Fruit fly (Drosophila melanogaster) whole organism, adult: Measurements from ENCODE around the gene CG43169.
A peak's percentile ranks its signal among the peaks of the same experiment; 100 is the strongest.

Experiments used
- CG11617 ChIP-seq: fragments of 200-800 bp; sonication (Bioruptor generic); optimal IDR thresholded peaks from 2 replicates; lab custom pipeline; 2017; ENCODE audit warnings: mild to moderate bottlenecking, missing biosample characterization, missing genetic modification reagents, missing genetic modification characterization
- CG12768 ChIP-seq: fragments of 200-800 bp; sonication (Bioruptor generic); optimal IDR thresholded peaks from 2 replicates; lab custom pipeline; 2017; ENCODE audit warnings: missing biosample characterization, missing genetic modification characterization, mild to moderate bottlenecking, moderate library complexity, missing genetic modification reagents
- CG14711 ChIP-seq: fragments of 200-800 bp; sonication (Bioruptor generic); optimal IDR thresholded peaks from 2 replicates; lab custom pipeline; 2018; ENCODE audit warnings: missing biosample characterization, mild to moderate bottlenecking, missing genetic modification characterization, moderate library complexity
- CG1620 ChIP-seq: fragments of 200-800 bp; sonication (Bioruptor generic); optimal IDR thresholded peaks from 2 replicates; lab custom pipeline; 2016; ENCODE audit warnings: missing biosample characterization, missing genetic modification characterization
- CG33017 ChIP-seq: fragments of 200-800 bp; sonication (Bioruptor generic); optimal IDR thresholded peaks from 2 replicates; lab custom pipeline; 2018; ENCODE audit warnings: missing biosample characterization, mild to moderate bottlenecking, missing genetic modification characterization, moderate library complexity
- CG5204 ChIP-seq: fragments of 200-800 bp; sonication (Bioruptor generic); optimal IDR thresholded peaks from 2 replicates; lab custom pipeline; 2016; ENCODE audit warnings: missing biosample characterization, missing genetic modification characterization
- CG7045 ChIP-seq: fragments of 200-800 bp; sonication (Bioruptor generic); optimal IDR thresholded peaks from 2 replicates; lab custom pipeline; 2017; ENCODE audit warnings: missing biosample characterization, mild to moderate bottlenecking, missing genetic modification characterization
- CG7101 ChIP-seq: fragments of 200-800 bp; sonication (Bioruptor generic); optimal IDR thresholded peaks from 2 replicates; lab custom pipeline; 2018; ENCODE audit warnings: missing biosample characterization, mild to moderate bottlenecking, missing genetic modification characterization, moderate library complexity
- Clk ChIP-seq: fragments of 200-800 bp; sonication (Bioruptor generic); optimal IDR thresholded peaks from 2 replicates; lab custom pipeline; 2017; ENCODE audit warnings: missing biosample characterization, missing genetic modification characterization
- Crg-1 ChIP-seq: fragments of 200-800 bp; sonication (Bioruptor generic); optimal IDR thresholded peaks from 2 replicates; lab custom pipeline; 2016; ENCODE audit warnings: missing biosample characterization, missing genetic modification characterization
- Hr96 ChIP-seq: fragments of 200-800 bp; sonication (Bioruptor generic); optimal IDR thresholded peaks from 2 replicates; lab custom pipeline; 2016; ENCODE audit warnings: missing biosample characterization, missing genetic modification characterization
- Mnt ChIP-seq: fragments of 200-800 bp; sonication (Bioruptor generic); optimal IDR thresholded peaks from 2 replicates; lab custom pipeline; 2016; ENCODE audit warnings: missing biosample characterization, mild to moderate bottlenecking, missing genetic modification characterization
- bab1 ChIP-seq: fragments of 200-800 bp; sonication (Bioruptor generic); optimal IDR thresholded peaks from 3 replicates; lab custom pipeline; 2019; ENCODE audit warnings: missing biosample characterization, mild to moderate bottlenecking, missing genetic modification characterization, moderate library complexity
- cic ChIP-seq: fragments of 200-800 bp; sonication (Bioruptor generic); optimal IDR thresholded peaks from 2 replicates; lab custom pipeline; 2017; ENCODE audit warnings: missing biosample characterization, mild to moderate bottlenecking, missing genetic modification characterization, moderate library complexity
- cnc ChIP-seq, 2 experiments: fragments of >200 bp; optimal IDR thresholded peaks; 2 replicates each; lab custom pipeline; 2017
- kay ChIP-seq: fragments of 200-800 bp; sonication (Bioruptor generic); peaks from one replicate; lab custom pipeline; 2016; ENCODE audit warnings: missing biosample characterization, missing genetic modification characterization, borderline replicate concordance
- ovo ChIP-seq: fragments of 200-800 bp; sonication (Bioruptor generic); optimal IDR thresholded peaks from 2 replicates; lab custom pipeline; 2016; ENCODE audit warnings: missing biosample characterization, missing genetic modification characterization
- pad ChIP-seq: fragments of 200-800 bp; sonication (Bioruptor generic); optimal IDR thresholded peaks from 3 replicates; lab custom pipeline; 2017; ENCODE audit warnings: missing biosample characterization, missing genetic modification characterization, mild to moderate bottlenecking, moderate library complexity, missing genetic modification reagents
- tj ChIP-seq: fragments of 200-800 bp; sonication (Bioruptor generic); optimal IDR thresholded peaks from 3 replicates; lab custom pipeline; 2017; ENCODE audit warnings: missing biosample characterization, mild to moderate bottlenecking, missing genetic modification characterization, moderate library complexity
- toe ChIP-seq: fragments of 200-800 bp; sonication (Bioruptor generic); optimal IDR thresholded peaks from 2 replicates; lab custom pipeline; 2016; ENCODE audit warnings: missing biosample characterization, missing genetic modification characterization

Gene CG43169

dm6 chr3L:8919678-8920077 lies 31.2 kb upstream of the CG43169 start:
- no peak for TF ChIP-seq Mnt
- no peak for TF ChIP-seq tj (GFP tag; lab: Kevin White, UChicago)
- no peak for TF ChIP-seq CG7045 (GFP tag; lab: Kevin White, UChicago)
- no peak for TF ChIP-seq cic (GFP tag; lab: Kevin White, UChicago)
- TF ChIP-seq bab1 (GFP tag; lab: Kevin White, UChicago), result no peak
- no peak for TF ChIP-seq CG14711 (tag; lab: Kevin White, UChicago)
- TF ChIP-seq CG33017 (tag; lab: Kevin White, UChicago), result no peak
- TF ChIP-seq pad, result no peak
- TF ChIP-seq kay (GFP tag; lab: Kevin White, UChicago), result no peak
- TF ChIP-seq ovo (GFP tag; lab: Kevin White, UChicago), result no peak

- TF ChIP-seq cnc (optimal IDR thresholded peaks at IDR 0.05; lab: Kevin White, UChicago) (no peak), bab1 (GFP tag; lab: Kevin White, UChicago) (peak; percentile 10), tj (GFP tag; lab: Kevin White, UChicago) (peak; percentile 11), kay (GFP tag; lab: Kevin White, UChicago) (peak; percentile 81)
Observed at dm6 chr3L:8913537-8914108, 25.2 kb upstream of the CG43169 start.

- TF ChIP-seq CG12768 (GFP tag; lab: Kevin White, UChicago), result peak; percentile 15
- TF ChIP-seq pad, result no peak
- no peak for TF ChIP-seq toe (GFP tag; lab: Kevin White, UChicago)
- TF ChIP-seq Clk (GFP tag; lab: Kevin White, UChicago), result no peak
- TF ChIP-seq Mnt, result no peak
- TF ChIP-seq CG5204, result no peak
- TF ChIP-seq tj (GFP tag; lab: Kevin White, UChicago), result peak; percentile 4
Observed at dm6 chr3L:8912332-8912731, 23.9 kb upstream of the CG43169 start, which contains the start of the genes Tsp66E and mfr. Gene Tsp66E (plus strand): TSS chr3L:8912499. Gene mfr (minus strand): TSS chr3L:8912671.

- TF ChIP-seq toe (GFP tag; lab: Kevin White, UChicago) (no peak), CG1620 (GFP tag; lab: Kevin White, UChicago) (no peak), CG33017 (tag; lab: Kevin White, UChicago) (no peak)
Observed at dm6 chr3L:8905100-8905499, 16.7 kb upstream of the CG43169 start, which contains the start of gene TrpA1. Gene TrpA1 (minus strand): TSS chr3L:8905200.

dm6 chr3L:8891167-8891618 lies 2.8 kb upstream of the CG43169 start, which contains the start of gene Mcm7:
Gene Mcm7 (plus strand): TSS chr3L:8891596.
- no peak for TF ChIP-seq CG33017 (tag; lab: Kevin White, UChicago)
- TF ChIP-seq CG7101, result no peak
- TF ChIP-seq Mnt, result no peak
- TF ChIP-seq pad, result no peak
- TF ChIP-seq CG7045 (GFP tag; lab: Kevin White, UChicago), result no peak
- no peak for TF ChIP-seq CG14711 (tag; lab: Kevin White, UChicago)
- TF ChIP-seq Hr96 (GFP tag; lab: Kevin White, UChicago), result no peak
- TF ChIP-seq CG11617 (GFP tag; lab: Kevin White, UChicago), result no peak
- no peak for TF ChIP-seq Clk (GFP tag; lab: Kevin White, UChicago)
- no peak for TF ChIP-seq ovo (GFP tag; lab: Kevin White, UChicago)
- TF ChIP-seq Crg-1 (GFP tag; lab: Kevin White, UChicago), result no peak
- TF ChIP-seq cnc (optimal IDR thresholded peaks at IDR 0.05; lab: Kevin White, UChicago), result no peak
- no peak for TF ChIP-seq cic (GFP tag; lab: Kevin White, UChicago)
- TF ChIP-seq CG5204, result no peak

dm6 chr3L:8881778-8882366 lies 6.6 kb downstream of the CG43169 start:
- no peak for TF ChIP-seq toe (GFP tag; lab: Kevin White, UChicago)
- TF ChIP-seq CG7101, result no peak
- no peak for TF ChIP-seq CG7045 (GFP tag; lab: Kevin White, UChicago)
- no peak for TF ChIP-seq CG1620 (GFP tag; lab: Kevin White, UChicago)
- no peak for TF ChIP-seq CG11617 (GFP tag; lab: Kevin White, UChicago)
- no peak for TF ChIP-seq cic (GFP tag; lab: Kevin White, UChicago)
- TF ChIP-seq tj (GFP tag; lab: Kevin White, UChicago), result no peak
- no peak for TF ChIP-seq bab1 (GFP tag; lab: Kevin White, UChicago)
- no peak for TF ChIP-seq Crg-1 (GFP tag; lab: Kevin White, UChicago)
- TF ChIP-seq ovo (GFP tag; lab: Kevin White, UChicago), result no peak
- no peak for TF ChIP-seq CG12768 (GFP tag; lab: Kevin White, UChicago)
- TF ChIP-seq Hr96 (GFP tag; lab: Kevin White, UChicago), result no peak
- TF ChIP-seq CG33017 (tag; lab: Kevin White, UChicago), result no peak

- no peak for TF ChIP-seq CG11617 (GFP tag; lab: Kevin White, UChicago)
- TF ChIP-seq toe (GFP tag; lab: Kevin White, UChicago), result no peak
- no peak for TF ChIP-seq pad
- TF ChIP-seq kay (GFP tag; lab: Kevin White, UChicago), result no peak
- TF ChIP-seq cnc (optimal IDR thresholded peaks at IDR 0.05; lab: Kevin White, UChicago), result no peak
- TF ChIP-seq CG7045 (GFP tag; lab: Kevin White, UChicago), result no peak
- TF ChIP-seq bab1 (GFP tag; lab: Kevin White, UChicago), result no peak
- no peak for TF ChIP-seq Crg-1 (GFP tag; lab: Kevin White, UChicago)
- TF ChIP-seq CG1620 (GFP tag; lab: Kevin White, UChicago), result no peak
- no peak for TF ChIP-seq CG14711 (tag; lab: Kevin White, UChicago)
- no peak for TF ChIP-seq cic (GFP tag; lab: Kevin White, UChicago)
- TF ChIP-seq CG7101, result no peak
- no peak for TF ChIP-seq Clk (GFP tag; lab: Kevin White, UChicago)
- TF ChIP-seq ovo (GFP tag; lab: Kevin White, UChicago), result no peak
- no peak for TF ChIP-seq Mnt
- no peak for TF ChIP-seq Hr96 (GFP tag; lab: Kevin White, UChicago)
- no peak for TF ChIP-seq CG12768 (GFP tag; lab: Kevin White, UChicago)
- no peak for TF ChIP-seq CG33017 (tag; lab: Kevin White, UChicago)
- TF ChIP-seq CG5204, result no peak
Observed at dm6 chr3L:8879465-8879864, 9.0 kb downstream of the CG43169 start.
